Worm (Caenorhabditis elegans): ENCODE results near the gene F38A5.6.

The F38A5.6 gene

ce11 chrIV:6556624-6557368 is 40.4 kb downstream of the F38A5.6 start, which contains the start of gene try-3:
TSS of gene try-3 (plus strand) at chrIV:6557155.
- TF ChIP-seq ztf-23 (GFP tag; IDR thresholded peaks at IDR 0.05) (peak; percentile 84), klf-2 (GFP tag; conservative IDR thresholded peaks at IDR 0.05) (0 out of 2 replicates have a peak, but pooled peaks have one; percentile 59), cog-1 (tag; optimal IDR thresholded peaks at IDR 0.05) (peak; percentile 56), tab-1 (GFP tag; IDR thresholded peaks at IDR 0.05) (peak; percentile 85), ztf-29 (GFP tag; IDR thresholded peaks at IDR 0.05) (0 out of 2 replicates have a peak, but pooled peaks have one; percentile 46), T22C8.4 (GFP tag; IDR thresholded peaks at IDR 0.05) (peak; percentile 46; the same call in 1 of the 2 replicates), flt-1 (GFP tag; IDR thresholded peaks at IDR 0.05) (peak; percentile 92), ref-1 (GFP tag; conservative IDR thresholded peaks at IDR 0.05) (peak; percentile 71; the same call in 1 of the 2 replicates), med-1 (GFP tag; optimal IDR thresholded peaks at IDR 0.05; ENCODE audit: insufficient read depth) (peak; percentile 43)

- TF ChIP-seq klf-2 (GFP tag; conservative IDR thresholded peaks at IDR 0.05) = no peak
- no peak for TF ChIP-seq T22C8.4 (GFP tag; IDR thresholded peaks at IDR 0.05)
Measured at ce11 chrIV:6555388-6556330, 41.5 kb downstream of the F38A5.6 start, which contains the start of gene paqr-1. TSS of gene paqr-1 (minus strand) at chrIV:6555438.

- TF ChIP-seq ref-1 (GFP tag; conservative IDR thresholded peaks at IDR 0.05) (no peak), ztf-29 (GFP tag; IDR thresholded peaks at IDR 0.05) (no peak), cog-1 (tag; optimal IDR thresholded peaks at IDR 0.05) (no peak), ztf-23 (GFP tag; IDR thresholded peaks at IDR 0.05) (no peak), med-1 (GFP tag; optimal IDR thresholded peaks at IDR 0.05; ENCODE audit: insufficient read depth) (no peak), tab-1 (GFP tag; IDR thresholded peaks at IDR 0.05) (no peak), T22C8.4 (GFP tag; IDR thresholded peaks at IDR 0.05) (no peak), klf-2 (GFP tag; conservative IDR thresholded peaks at IDR 0.05) (no peak), flt-1 (GFP tag; IDR thresholded peaks at IDR 0.05) (no peak)
Measured at ce11 chrIV:6554865-6555264, 42.3 kb downstream of the F38A5.6 start.

ce11 chrIV:6552036-6552435 is 45.2 kb downstream of the F38A5.6 start:
- TF ChIP-seq tab-1 (GFP tag; IDR thresholded peaks at IDR 0.05) (no peak), klf-2 (GFP tag; conservative IDR thresholded peaks at IDR 0.05) (no peak), med-1 (GFP tag; optimal IDR thresholded peaks at IDR 0.05; ENCODE audit: insufficient read depth) (no peak), flt-1 (GFP tag; IDR thresholded peaks at IDR 0.05) (no peak), ztf-23 (GFP tag; IDR thresholded peaks at IDR 0.05) (no peak), ztf-29 (GFP tag; IDR thresholded peaks at IDR 0.05) (no peak), ref-1 (GFP tag; conservative IDR thresholded peaks at IDR 0.05) (no peak), cog-1 (tag; optimal IDR thresholded peaks at IDR 0.05) (no peak), T22C8.4 (GFP tag; IDR thresholded peaks at IDR 0.05) (no peak)

- TF ChIP-seq tab-1 (GFP tag; IDR thresholded peaks at IDR 0.05) = no peak
- 0 out of 2 replicates have a peak, but pooled peaks have one; percentile 40 for TF ChIP-seq ztf-23 (GFP tag; IDR thresholded peaks at IDR 0.05)
Measured at ce11 chrIV:6548609-6549008, 48.6 kb downstream of the F38A5.6 start, which contains the start of gene fan-1. TSS of gene fan-1 (plus strand) at chrIV:6548686.

- TF ChIP-seq T22C8.4 (GFP tag; IDR thresholded peaks at IDR 0.05) = no peak
Measured at ce11 chrIV:6547397-6547796, 49.8 kb downstream of the F38A5.6 start.

Data from whole organism, midembryonic.